Fruit fly (Drosophila melanogaster) Kc167 (cell line): Measurements from ENCODE around the gene CG34328.

Experiments
- psq ChIP-seq: fragments of >200 bp; optimal IDR thresholded peaks from 2 replicates; lab custom pipeline; 2017; ENCODE audit warnings: missing external identifiers
- ttk ChIP-seq: sonication (Bioruptor generic); optimal IDR thresholded peaks from 2 replicates; lab custom pipeline; 2017; ENCODE audit warnings: missing external identifiers

DNA sequence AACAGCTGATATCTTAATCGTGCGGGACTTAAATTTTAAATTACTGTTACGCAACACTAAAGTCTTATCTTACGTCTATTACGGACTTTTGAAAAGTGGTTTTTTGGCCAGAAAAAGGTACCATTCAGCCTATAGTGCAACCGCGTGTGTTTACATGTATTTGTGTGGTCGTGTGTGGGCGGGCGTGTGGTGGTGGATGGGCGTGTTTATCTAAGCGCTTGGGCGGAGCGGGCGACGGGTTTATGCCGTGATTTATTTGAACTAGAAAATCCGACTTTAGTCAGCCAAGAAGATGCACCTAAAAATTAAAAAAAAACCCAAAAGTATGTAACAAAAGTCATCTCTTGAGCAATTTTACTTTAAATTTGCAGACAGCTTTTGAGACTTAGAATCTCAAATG is 36.4 kb downstream of the CG34328 start:
- TF ChIP-seq psq (lab: Kevin White, UChicago): no peak
- no peak for TF ChIP-seq ttk
